Worm (Caenorhabditis elegans): Measurements from ENCODE around the gene srw-14.

DNA sequence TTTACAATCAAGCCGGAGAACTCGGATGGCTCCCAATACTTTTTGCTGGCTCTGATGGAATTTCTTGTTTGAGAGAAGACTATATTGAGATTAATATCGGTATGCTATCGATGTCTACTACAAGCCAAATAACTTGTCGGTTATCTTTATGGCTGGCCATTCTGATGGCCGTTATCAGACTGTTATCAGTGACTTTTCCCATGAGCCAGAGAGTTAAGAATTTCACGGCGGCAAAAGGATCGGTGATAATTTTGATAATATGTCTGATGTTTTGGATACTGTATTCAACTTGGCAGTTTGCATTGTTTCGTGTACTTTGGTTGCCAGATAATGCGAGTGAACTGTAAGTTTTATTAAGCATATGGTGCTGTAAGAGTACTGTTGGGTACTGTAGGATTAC is 456 bp downstream of the srw-14 start:
- TF ChIP-seq ama-1 (optimal IDR thresholded peaks at IDR 0.05) = no peak
- no peak for TF ChIP-seq nhr-76 (tag; optimal IDR thresholded peaks at IDR 0.05)
- no peak for TF ChIP-seq nhr-43 (tag; optimal IDR thresholded peaks at IDR 0.05; ENCODE audit: poor library complexity, severe bottlenecking)
- no peak for TF ChIP-seq sea-2 (GFP tag; optimal IDR thresholded peaks at IDR 0.05)
- no peak for TF ChIP-seq fos-1 (tag; optimal IDR thresholded peaks at IDR 0.05)
- TF ChIP-seq pqm-1 (tag; optimal IDR thresholded peaks at IDR 0.05) = no peak
